Worm (Caenorhabditis elegans) whole organism, mixed stage, embryonic: ENCODE data around the gene W01B6.6.
A peak's percentile ranks its signal among the peaks of the same experiment; 100 is the strongest.

Source experiments
- M03D4.4 ChIP-seq: sonication (generic microtip); optimal IDR thresholded peaks from 2 replicates; lab custom pipeline; 2017; ENCODE audit warnings: mild to moderate bottlenecking, missing genetic modification characterization, missing compliant biosample characterization
- bed-3 ChIP-seq: fragments of 200-800 bp; sonication (Bioruptor generic); optimal IDR thresholded peaks from 3 replicates; lab custom pipeline; 2018; ENCODE audit warnings: mild to moderate bottlenecking, missing genetic modification characterization, moderate library complexity, missing compliant biosample characterization
- blmp-1 ChIP-seq: fragments of 150-350 bp; optimal IDR thresholded peaks from 2 replicates; lab custom pipeline; 2014; ENCODE audit warnings: missing biosample characterization, missing genetic modification characterization
- ceh-43 ChIP-seq: fragments of 200-800 bp; sonication (Bioruptor generic); optimal IDR thresholded peaks from 2 replicates; lab custom pipeline; 2018; ENCODE audit warnings: mild to moderate bottlenecking, missing genetic modification characterization, moderate library complexity, missing compliant biosample characterization
- ceh-83 ChIP-seq: fragments of 200-800 bp; sonication (Bioruptor generic); optimal IDR thresholded peaks from 2 replicates; lab custom pipeline; 2018; ENCODE audit warnings: mild to moderate bottlenecking, missing genetic modification characterization, missing compliant biosample characterization
- ces-1 ChIP-seq: fragments of 150-350 bp; optimal IDR thresholded peaks from 2 replicates; lab custom pipeline; 2014; ENCODE audit warnings: missing biosample characterization, missing genetic modification reagents, missing genetic modification characterization
- cnd-1 ChIP-seq: fragments of 200-800 bp; sonication (Bioruptor generic); optimal IDR thresholded peaks from 2 replicates; lab custom pipeline; 2018; ENCODE audit warnings: mild to moderate bottlenecking, missing genetic modification characterization, missing compliant biosample characterization
- drap-1 ChIP-seq: fragments of 200-800 bp; sonication (Bioruptor generic); optimal IDR thresholded peaks from 3 replicates; lab custom pipeline; 2018; ENCODE audit warnings: mild to moderate bottlenecking, missing genetic modification characterization, missing compliant biosample characterization
- elt-1 ChIP-seq: sonication (generic microtip); optimal IDR thresholded peaks from 2 replicates; lab custom pipeline; 2017; ENCODE audit warnings: missing genetic modification characterization, mild to moderate bottlenecking, missing compliant biosample characterization, antibody characterized with exemption, moderate library complexity, borderline replicate concordance; ENCODE audit not compliant: insufficient read depth
- elt-3 ChIP-seq: fragments of 150-350 bp; optimal IDR thresholded peaks from 2 replicates; lab custom pipeline; 2014; ENCODE audit warnings: missing biosample characterization, missing genetic modification characterization
- ham-2 ChIP-seq: fragments of 200-800 bp; sonication (Bioruptor generic); optimal IDR thresholded peaks from 2 replicates; lab custom pipeline; 2018; ENCODE audit warnings: mild to moderate bottlenecking, missing genetic modification characterization, missing compliant biosample characterization
- hlh-1 ChIP-seq: fragments of 150-350 bp; optimal IDR thresholded peaks from 2 replicates; lab custom pipeline; 2014; ENCODE audit warnings: missing biosample characterization, missing genetic modification reagents, missing genetic modification characterization
- lin-32 ChIP-seq: fragments of 200-800 bp; sonication (Bioruptor generic); optimal IDR thresholded peaks from 2 replicates; lab custom pipeline; 2018; ENCODE audit warnings: mild to moderate bottlenecking, missing genetic modification characterization, missing compliant biosample characterization
- mep-1 ChIP-seq: fragments of 150-350 bp; optimal IDR thresholded peaks from 2 replicates; lab custom pipeline; 2017; ENCODE audit warnings: missing biosample characterization, missing genetic modification reagents, missing genetic modification characterization, inconsistent platforms
- mls-2 ChIP-seq: sonication (generic microtip); optimal IDR thresholded peaks from 2 replicates; lab custom pipeline; 2016; ENCODE audit warnings: mild to moderate bottlenecking, missing genetic modification characterization, moderate library complexity, missing compliant biosample characterization
- nhr-2 ChIP-seq: fragments of 150-350 bp; optimal IDR thresholded peaks from 2 replicates; lab custom pipeline; 2014; ENCODE audit warnings: missing biosample characterization, missing genetic modification characterization
- nhr-237 ChIP-seq: fragments of 150-350 bp; optimal IDR thresholded peaks from 2 replicates; lab custom pipeline; 2014; ENCODE audit warnings: missing biosample characterization, missing genetic modification characterization
- nhr-28 ChIP-seq: fragments of 150-350 bp; optimal IDR thresholded peaks from 2 replicates; lab custom pipeline; 2014; ENCODE audit warnings: missing biosample characterization, missing genetic modification characterization
- nhr-76 ChIP-seq: sonication (generic microtip); optimal IDR thresholded peaks from 2 replicates; lab custom pipeline; 2017; ENCODE audit warnings: missing biosample characterization, missing genetic modification characterization
- pha-4 ChIP-seq: fragments of 150-350 bp; optimal IDR thresholded peaks from 2 replicates; lab custom pipeline; 2018; ENCODE audit warnings: missing biosample characterization, missing genetic modification reagents, missing genetic modification characterization
- sem-2 ChIP-seq: fragments of 200-800 bp; sonication (Bioruptor generic); optimal IDR thresholded peaks from 2 replicates; lab custom pipeline; 2018; ENCODE audit warnings: mild to moderate bottlenecking, missing genetic modification characterization, missing compliant biosample characterization
- snpc-4 ChIP-seq: fragments of 150-350 bp; optimal IDR thresholded peaks from 2 replicates; lab custom pipeline; 2014; ENCODE audit warnings: missing biosample characterization, missing genetic modification characterization
- sptf-1 ChIP-seq: sonication (generic microtip); optimal IDR thresholded peaks from 2 replicates; lab custom pipeline; 2017; ENCODE audit warnings: mild to moderate bottlenecking, missing genetic modification characterization, moderate library complexity, missing compliant biosample characterization
- tbx-8 ChIP-seq: fragments of 200-800 bp; sonication (Bioruptor generic); optimal IDR thresholded peaks from 2 replicates; lab custom pipeline; 2018; ENCODE audit warnings: mild to moderate bottlenecking, missing genetic modification characterization, moderate library complexity, missing compliant biosample characterization
- unc-120 ChIP-seq: sonication (generic microtip); optimal IDR thresholded peaks from 2 replicates; lab custom pipeline; 2017; ENCODE audit warnings: missing genetic modification characterization, missing compliant biosample characterization; ENCODE audit not compliant: poor library complexity, severe bottlenecking
- unc-62 ChIP-seq: fragments of 150-350 bp; optimal IDR thresholded peaks from 2 replicates; lab custom pipeline; 2014; ENCODE audit warnings: missing biosample characterization, missing genetic modification reagents, missing genetic modification characterization
- zip-8 ChIP-seq: fragments of 150-350 bp; optimal IDR thresholded peaks from 2 replicates; lab custom pipeline; 2014; ENCODE audit warnings: missing biosample characterization, missing genetic modification characterization
- ztf-11 ChIP-seq: fragments of 150-350 bp; optimal IDR thresholded peaks from 2 replicates; lab custom pipeline; 2014; ENCODE audit warnings: missing biosample characterization, missing genetic modification characterization

The W01B6.6 gene

ce11 chrIV:10046005-10046404 lies 34.9 kb upstream of the W01B6.6 start:
- TF ChIP-seq mls-2 (tag; lab: Kevin White, UChicago) (no peak), unc-62 (GFP tag; lab: Kevin White, UChicago) (no peak), tbx-8 (GFP tag; lab: Kevin White, UChicago) (no peak), snpc-4 (tag; lab: Kevin White, UChicago) (no peak), sem-2 (GFP tag; lab: Kevin White, UChicago) (no peak), ceh-43 (GFP tag; lab: Kevin White, UChicago) (no peak), blmp-1 (tag; lab: Kevin White, UChicago) (no peak), nhr-237 (tag; lab: Kevin White, UChicago) (no peak), mep-1 (no peak), lin-32 (GFP tag; lab: Kevin White, UChicago) (no peak), ces-1 (no peak), zip-8 (tag; lab: Kevin White, UChicago) (no peak), cnd-1 (tag; lab: Kevin White, UChicago) (no peak), bed-3 (GFP tag; lab: Kevin White, UChicago) (no peak), elt-3 (no peak), pha-4 (tag; lab: Kevin White, UChicago) (no peak), nhr-2 (tag; lab: Kevin White, UChicago) (no peak), ham-2 (no peak), M03D4.4 (tag; lab: Kevin White, UChicago) (no peak), drap-1 (GFP tag; lab: Kevin White, UChicago) (no peak)

ce11 chrIV:10047108-10047507 lies 33.8 kb upstream of the W01B6.6 start, which contains the start of gene T04B2.3:
T04B2.3 (plus strand) TSS chrIV:10047408.
- no peak for TF ChIP-seq zip-8 (tag; lab: Kevin White, UChicago)
- TF ChIP-seq, all 35 proteins: peak for 0

- TF ChIP-seq hlh-1 (tag; lab: Kevin White, UChicago) (peak; percentile 29), elt-1 (tag; lab: Kevin White, UChicago) (peak; percentile 1), unc-120 (tag; lab: Kevin White, UChicago) (peak; percentile 61), ham-2 (no peak)
Measured at ce11 chrIV:10048268-10048667, 32.6 kb upstream of the W01B6.6 start.

- no peak for TF ChIP-seq nhr-76 (tag; lab: Kevin White, UChicago)
- TF ChIP-seq ceh-83 = no peak
- TF ChIP-seq sptf-1 (tag; lab: Kevin White, UChicago) = no peak
Measured at ce11 chrIV:10051088-10051487, 29.8 kb upstream of the W01B6.6 start, which contains the start of gene T04B2.8. T04B2.8 (minus strand) TSS chrIV:10051188.

- no peak for TF ChIP-seq mls-2 (tag; lab: Kevin White, UChicago)
- TF ChIP-seq snpc-4 (tag; lab: Kevin White, UChicago) = no peak
- no peak for TF ChIP-seq nhr-28 (tag; lab: Kevin White, UChicago)
Measured at ce11 chrIV:10053550-10053949, 27.4 kb upstream of the W01B6.6 start, which contains the start of gene srv-12. srv-12 (minus strand) TSS chrIV:10053650.

- TF ChIP-seq drap-1 (GFP tag; lab: Kevin White, UChicago) (no peak), unc-120 (tag; lab: Kevin White, UChicago) (no peak), ztf-11 (tag; lab: Kevin White, UChicago) (no peak)
- TF ChIP-seq, all 35 proteins: peak for 0
Measured at ce11 chrIV:10056138-10056537, 24.8 kb upstream of the W01B6.6 start, which contains the start of gene T04B2.7. T04B2.7 (minus strand) TSS chrIV:10056238.

- TF ChIP-seq unc-62 (GFP tag; lab: Kevin White, UChicago) = no peak
- no peak for TF ChIP-seq elt-3
- TF ChIP-seq unc-120 (tag; lab: Kevin White, UChicago) = no peak
Measured at ce11 chrIV:10059175-10059574, 21.7 kb upstream of the W01B6.6 start.
